Fruit fly (Drosophila melanogaster) Kc167 (cell line): Measurements from ENCODE around the gene rec.

ENCODE experiments used
- Sin3A ChIP-seq: fragments of >200 bp; optimal IDR thresholded peaks from 2 replicates; lab custom pipeline; 2018; ENCODE audit warnings: missing external identifiers
- psq ChIP-seq: fragments of >200 bp; optimal IDR thresholded peaks from 2 replicates; lab custom pipeline; 2017; ENCODE audit warnings: missing external identifiers
- ttk ChIP-seq: sonication (Bioruptor generic); optimal IDR thresholded peaks from 2 replicates; lab custom pipeline; 2017; ENCODE audit warnings: missing external identifiers

DNA sequence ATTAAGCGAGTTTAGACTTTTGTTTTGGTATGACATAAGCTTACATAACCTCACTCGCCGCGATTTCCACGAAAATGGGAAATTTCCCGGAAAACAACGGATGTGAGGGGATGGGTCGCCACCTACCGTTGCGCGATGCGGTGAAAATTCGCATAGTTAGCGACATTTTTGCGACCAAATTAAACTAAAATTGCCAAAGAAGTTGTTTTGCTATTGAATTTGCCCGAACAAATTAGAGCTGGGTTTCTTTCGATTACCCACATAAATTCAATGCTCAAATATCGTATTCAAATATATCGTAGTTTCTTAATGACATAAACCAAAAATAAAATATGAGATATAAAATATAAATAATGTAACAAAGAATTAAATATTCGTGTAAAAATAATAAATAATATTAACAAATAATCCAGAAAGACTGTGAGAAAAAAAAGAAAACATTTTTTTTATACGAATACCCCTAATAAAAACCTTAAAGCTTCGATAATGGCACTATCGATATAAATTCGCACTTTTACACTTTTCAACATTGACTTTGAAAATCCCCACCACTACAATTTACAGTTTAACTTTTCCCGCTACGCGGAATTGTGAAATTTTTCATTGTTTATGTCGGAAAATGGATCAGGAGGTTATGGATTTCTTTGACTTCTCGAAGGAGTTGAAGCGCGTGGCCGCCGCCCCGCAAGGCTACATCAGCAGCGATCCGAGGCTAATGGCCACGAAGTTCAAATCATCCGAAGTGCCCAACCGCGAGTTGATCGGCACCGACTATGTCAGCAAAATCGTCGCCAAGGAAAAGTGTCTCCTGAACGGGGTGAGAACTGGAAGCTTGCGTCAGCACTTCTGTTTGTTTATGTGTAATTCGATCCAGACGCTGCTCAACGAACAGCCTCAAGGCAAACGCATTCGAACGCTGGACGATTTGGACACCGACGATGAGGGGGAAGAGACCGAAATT, 4.7 kb upstream of the rec start, which contains the start of the genes ND-23 and spn-E:
- TF ChIP-seq Sin3A, result no peak
- no peak for TF ChIP-seq ttk (lab: Kevin White, UChicago)
- no peak for TF ChIP-seq psq (lab: Kevin White, UChicago)
